Worm (Caenorhabditis elegans) whole organism, late embryonic: ENCODE measurements around the gene ttr-38.

Experiments
- C08G9.2 ChIP-seq: sonication (generic microtip); optimal IDR thresholded peaks from 2 replicates; lab custom pipeline; 2016; ENCODE audit warnings: mild to moderate bottlenecking, missing genetic modification characterization, moderate library complexity, missing compliant biosample characterization
- T23F11.4 ChIP-seq: fragments of 200-800 bp; sonication (Bioruptor generic); optimal IDR thresholded peaks from 2 replicates; lab custom pipeline; 2018; ENCODE audit warnings: mild to moderate bottlenecking, missing genetic modification characterization, missing compliant biosample characterization
- ceh-14 ChIP-seq: sonication (generic microtip); optimal IDR thresholded peaks from 2 replicates; lab custom pipeline; 2016; ENCODE audit warnings: missing genotype, missing genetic modification characterization, missing compliant biosample characterization
- ceh-18 ChIP-seq: sonication (generic microtip); optimal IDR thresholded peaks from 2 replicates; lab custom pipeline; 2016; ENCODE audit warnings: missing genetic modification characterization, missing compliant biosample characterization
- ceh-2 ChIP-seq: sonication (generic microtip); optimal IDR thresholded peaks from 2 replicates; lab custom pipeline; 2016; ENCODE audit warnings: missing genotype, missing genetic modification characterization, missing compliant biosample characterization
- tbx-2 ChIP-seq: sonication (generic microtip); optimal IDR thresholded peaks from 2 replicates; lab custom pipeline; 2016; ENCODE audit warnings: missing genetic modification characterization, missing compliant biosample characterization

- no peak for TF ChIP-seq C08G9.2 (tag; lab: Kevin White, UChicago)
- no peak for TF ChIP-seq ceh-18
- no peak for TF ChIP-seq ceh-14 (tag; lab: Kevin White, UChicago)
- no peak for TF ChIP-seq ceh-2 (tag; lab: Kevin White, UChicago)
- TF ChIP-seq T23F11.4 (GFP tag; lab: Kevin White, UChicago), result no peak
- TF ChIP-seq tbx-2 (tag; lab: Kevin White, UChicago), result no peak
These were observed 46.8 kb upstream of the ttr-38 start for ce11 chrX:9361136-9361535.
